Fruit fly (Drosophila melanogaster): ENCODE measurements around the gene CG12320.

The CG12320 gene

dm6 chr3R:18220211-18220749 lies 32.3 kb downstream of the CG12320 start, which contains the start of the genes CG7988 and CG7183 (continued):
- TF ChIP-seq jumu (GFP tag; optimal IDR thresholded peaks at IDR 0.05) = peak; percentile 93
- peak; percentile 98 for TF ChIP-seq CG15601 (tag; optimal IDR thresholded peaks at IDR 0.05)
- peak; percentile 97 for TF ChIP-seq CG17612 (GFP tag; IDR thresholded peaks at IDR 0.05)
- TF ChIP-seq slou (GFP tag; optimal IDR thresholded peaks at IDR 0.05) = peak; percentile 92
- TF ChIP-seq schlank (tag; optimal IDR thresholded peaks at IDR 0.05) = peak; percentile 85
- peak; percentile 79 for TF ChIP-seq CG15479 (GFP tag; optimal IDR thresholded peaks at IDR 0.05)
- peak; percentile 91 for TF ChIP-seq dm (GFP tag; optimal IDR thresholded peaks at IDR 0.05)
- peak; percentile 96 for TF ChIP-seq B-H2 (GFP tag; optimal IDR thresholded peaks at IDR 0.05)
- peak; percentile 90 for TF ChIP-seq CG2116 (GFP tag; optimal IDR thresholded peaks at IDR 0.05)
- peak; percentile 97 for TF ChIP-seq Bteb2 (GFP tag; optimal IDR thresholded peaks at IDR 0.05)
- TF ChIP-seq CG2129 (GFP tag; IDR thresholded peaks at IDR 0.05; ENCODE audit: partially characterized antibody) = no peak
- peak; percentile 97 for TF ChIP-seq CG10959 (GFP tag; IDR thresholded peaks at IDR 0.05)
- TF ChIP-seq vvl (GFP tag; IDR thresholded peaks at IDR 0.05) = peak; percentile 99
- TF ChIP-seq CG10147 (GFP tag; optimal IDR thresholded peaks at IDR 0.05) = peak; percentile 95
- TF ChIP-seq hb (GFP tag; IDR thresholded peaks at IDR 0.05; ENCODE audit: partially characterized antibody) = no peak
- peak; percentile 88 for TF ChIP-seq Antp (GFP tag; optimal IDR thresholded peaks at IDR 0.05)
- TF ChIP-seq Aef1 (GFP tag; IDR thresholded peaks at IDR 0.05) = peak; percentile 97
- TF ChIP-seq CG17802 (tag; optimal IDR thresholded peaks at IDR 0.05) = peak; percentile 86
- peak; percentile 96 for TF ChIP-seq lab (GFP tag; optimal IDR thresholded peaks at IDR 0.05)
- TF ChIP-seq Sry-δ (GFP tag; optimal IDR thresholded peaks at IDR 0.05) = peak; percentile 68
- TF ChIP-seq gce (GFP tag; IDR thresholded peaks at IDR 0.05) = peak; percentile 96
- TF ChIP-seq trh (GFP tag; optimal IDR thresholded peaks at IDR 0.05) = peak; percentile 95
- TF ChIP-seq CG11093 (GFP tag; IDR thresholded peaks at IDR 0.05) = peak; percentile 98
- TF ChIP-seq CG4730 (GFP tag; IDR thresholded peaks at IDR 0.05) = peak; percentile 99
- peak; percentile 91 for TF ChIP-seq CG3281 (GFP tag; optimal IDR thresholded peaks at IDR 0.05)
- TF ChIP-seq CG8281 (tag; optimal IDR thresholded peaks at IDR 0.05) = peak; percentile 87
- peak; percentile 74 for TF ChIP-seq CG6654 (GFP tag; optimal IDR thresholded peaks at IDR 0.05)
- peak; percentile 23; the same call in 1 of the 2 replicates for TF ChIP-seq Scr (GFP tag; IDR thresholded peaks at IDR 0.05; ENCODE audit: partially characterized antibody)
- peak; percentile 97 for TF ChIP-seq CG11085 (GFP tag; IDR thresholded peaks at IDR 0.05)
- TF ChIP-seq NC2β (GFP tag; optimal IDR thresholded peaks at IDR 0.05) = peak; percentile 94
- TF ChIP-seq az2 (GFP tag; optimal IDR thresholded peaks at IDR 0.05) = peak; percentile 99
- TF ChIP-seq CG10366 (GFP tag; IDR thresholded peaks at IDR 0.05) = peak; percentile 98
- TF ChIP-seq Oli (tag; optimal IDR thresholded peaks at IDR 0.05) = peak; percentile 98
- TF ChIP-seq Abd-B (GFP tag; optimal IDR thresholded peaks at IDR 0.05) = peak; percentile 99
- TF ChIP-seq inv (GFP tag; IDR thresholded peaks at IDR 0.05; ENCODE audit: partially characterized antibody) = no peak
- peak; percentile 96 for TF ChIP-seq Ravus (GFP tag; IDR thresholded peaks at IDR 0.05)
- peak; percentile 87 for TF ChIP-seq luna (GFP tag; optimal IDR thresholded peaks at IDR 0.05)
- TF ChIP-seq NFAT (GFP tag; IDR thresholded peaks at IDR 0.05) = peak; percentile 96
- TF ChIP-seq gcm (GFP tag; optimal IDR thresholded peaks at IDR 0.05) = peak; percentile 99
- peak; percentile 94 for TF ChIP-seq gsb (GFP tag; IDR thresholded peaks at IDR 0.05)
- peak; percentile 87 for TF ChIP-seq CG10565 (GFP tag; optimal IDR thresholded peaks at IDR 0.05)
- TF ChIP-seq sug (tag; optimal IDR thresholded peaks at IDR 0.05) = peak; percentile 96
- peak; percentile 68 for TF ChIP-seq wek (GFP tag; optimal IDR thresholded peaks at IDR 0.05)
- TF ChIP-seq bsh (GFP tag; optimal IDR thresholded peaks at IDR 0.05) = peak; percentile 81 to 99
- TF ChIP-seq CG13624 (GFP tag; optimal IDR thresholded peaks at IDR 0.05) = peak; percentile 95
- peak; percentile 48; the same call in 1 of the 4 replicates for TF ChIP-seq Dll (GFP tag; IDR thresholded peaks at IDR 0.05; ENCODE audit: partially characterized antibody)
- TF ChIP-seq CG11504 (tag; optimal IDR thresholded peaks at IDR 0.05) = peak; percentile 97
- TF ChIP-seq hth (optimal IDR thresholded peaks at IDR 0.05) = no peak
- TF ChIP-seq CG7987 (GFP tag; optimal IDR thresholded peaks at IDR 0.05) = peak; percentile 88
- TF ChIP-seq CG17359 (tag; optimal IDR thresholded peaks at IDR 0.05) = peak; percentile 98

Data from whole organism, embryonic.